Worm (Caenorhabditis elegans) whole organism, L4 larva: ENCODE measurements around the gene C15B12.8.
A peak's percentile ranks its signal among the peaks of the same experiment; 100 is the strongest.

Source experiments
- F26F4.8 ChIP-seq: fragments of 200-800 bp; sonication (Bioruptor generic); conservative IDR thresholded peaks from 2 replicates; pipeline ENCODE4 v1.3.6; 2022; ENCODE audit warnings: missing genetic modification characterization, missing compliant biosample characterization
- F37D6.2 ChIP-seq: sonication (generic microtip); optimal IDR thresholded peaks from 2 replicates; lab custom pipeline; 2016; ENCODE audit warnings: mild to moderate bottlenecking, missing genetic modification characterization, missing compliant biosample characterization
- T20F7.1 ChIP-seq: fragments of 200-800 bp; sonication (Bioruptor generic); optimal IDR thresholded peaks from 2 replicates; lab custom pipeline; 2018; ENCODE audit warnings: mild to moderate bottlenecking, missing genetic modification characterization, missing compliant biosample characterization
- aha-1 ChIP-seq: fragments of 150-350 bp; peaks from one replicate; lab custom pipeline; 2014; ENCODE audit warnings: missing biosample characterization, missing genetic modification characterization
- ceh-20 ChIP-seq: fragments of 200-800 bp; sonication (Bioruptor generic); IDR thresholded peaks from 2 replicates; pipeline ENCODE4 v1.3.6; 2022; ENCODE audit warnings: missing genetic modification reagents, missing genetic modification characterization, missing compliant biosample characterization
- ces-1 ChIP-seq: fragments of 150-350 bp; sonication (generic microtip); optimal IDR thresholded peaks from 4 replicates; lab custom pipeline; 2014; ENCODE audit warnings: missing biosample characterization, missing genetic modification reagents, missing genetic modification characterization
- daf-12 ChIP-seq: fragments of 150-350 bp; optimal IDR thresholded peaks from 2 replicates; lab custom pipeline; 2014; ENCODE audit warnings: missing biosample characterization, missing genetic modification reagents, missing genetic modification characterization
- daf-16 ChIP-seq, 3 experiments: sonication (generic microtip); optimal IDR thresholded peaks; 2 replicates each; lab custom pipeline; 2016 to 2017; ENCODE audit warnings: missing genetic modification characterization in 3 of 3, missing genetic modification reagents in 3 of 3, mild to moderate bottlenecking in 2 of 3, missing compliant biosample characterization in 2 of 3, missing biosample characterization in 1 of 3, moderate library complexity in 1 of 3
- dmd-6 ChIP-seq: fragments of 200-800 bp; sonication (Bioruptor generic); IDR thresholded peaks from 2 replicates; pipeline ENCODE4 v1.3.6; 2022; ENCODE audit warnings: missing genetic modification reagents, missing genetic modification characterization, missing compliant biosample characterization
- dmd-8 ChIP-seq: fragments of 200-800 bp; sonication (Bioruptor generic); IDR thresholded peaks from 2 replicates; pipeline ENCODE4 v1.3.6; 2022; ENCODE audit warnings: missing genetic modification characterization, missing compliant biosample characterization
- dmd-9 ChIP-seq: fragments of 200-800 bp; sonication (Bioruptor generic); IDR thresholded peaks from 2 replicates; pipeline ENCODE4 v1.3.6; 2022; ENCODE audit warnings: missing genetic modification reagents, missing genetic modification characterization, missing compliant biosample characterization
- dve-1 ChIP-seq: sonication (generic microtip); optimal IDR thresholded peaks from 2 replicates; lab custom pipeline; 2017; ENCODE audit warnings: antibody characterized with exemption, mild to moderate bottlenecking, missing genetic modification characterization, missing compliant biosample characterization; ENCODE audit not compliant: insufficient read depth
- fkh-10 ChIP-seq: fragments of 150-350 bp; optimal IDR thresholded peaks from 2 replicates; lab custom pipeline; 2014; ENCODE audit warnings: missing biosample characterization, missing genetic modification reagents, missing genetic modification characterization
- hif-1 ChIP-seq, 2 experiments: sonication (generic microtip); optimal IDR thresholded peaks; 2 replicates each; lab custom pipeline; 2016 to 2017; ENCODE audit warnings: missing compliant biosample characterization in 2 of 2, missing genetic modification characterization in 2 of 2, missing genetic modification reagents in 2 of 2, missing genotype in 2 of 2, mild to moderate bottlenecking in 1 of 2
- hlh-11 ChIP-seq: fragments of 200-800 bp; sonication (Bioruptor generic); optimal IDR thresholded peaks from 2 replicates; lab custom pipeline; 2018; ENCODE audit warnings: mild to moderate bottlenecking, missing genetic modification characterization, missing compliant biosample characterization
- hlh-30 ChIP-seq: sonication (generic microtip); optimal IDR thresholded peaks from 2 replicates; lab custom pipeline; 2017; ENCODE audit warnings: antibody characterized with exemption, mild to moderate bottlenecking, missing genetic modification characterization, missing compliant biosample characterization; ENCODE audit not compliant: insufficient read depth
- lin-1 ChIP-seq: fragments of 200-800 bp; sonication (Bioruptor generic); IDR thresholded peaks from 2 replicates; pipeline ENCODE4 v1.3.6; 2022; ENCODE audit warnings: missing genetic modification reagents, missing genetic modification characterization, missing compliant biosample characterization
- lin-13 ChIP-seq: fragments of 150-350 bp; optimal IDR thresholded peaks from 2 replicates; lab custom pipeline; 2014; ENCODE audit warnings: missing biosample characterization, missing genetic modification reagents, missing genetic modification characterization
- lin-39 ChIP-seq: fragments of 150-350 bp; optimal IDR thresholded peaks from 2 replicates; lab custom pipeline; 2014; ENCODE audit warnings: missing biosample characterization, missing genetic modification reagents, missing genetic modification characterization
- mep-1 ChIP-seq: fragments of 150-350 bp; sonication (generic microtip); optimal IDR thresholded peaks from 3 replicates; lab custom pipeline; 2014; ENCODE audit warnings: missing biosample characterization, missing genetic modification characterization
- mxl-2 ChIP-seq: fragments of 200-800 bp; sonication (Bioruptor generic); conservative IDR thresholded peaks from 2 replicates; pipeline ENCODE4 v1.3.6; 2022; ENCODE audit warnings: missing genetic modification reagents, missing genetic modification characterization, missing compliant biosample characterization
- mxl-3 ChIP-seq: fragments of 200-800 bp; sonication (Bioruptor generic); optimal IDR thresholded peaks from 2 replicates; lab custom pipeline; 2018; ENCODE audit warnings: mild to moderate bottlenecking, missing genetic modification characterization, missing compliant biosample characterization
- nhr-11 ChIP-seq: fragments of 150-350 bp; optimal IDR thresholded peaks from 2 replicates; lab custom pipeline; 2014; ENCODE audit warnings: missing biosample characterization, missing genetic modification characterization
- nhr-25 ChIP-seq: sonication (generic microtip); optimal IDR thresholded peaks from 2 replicates; lab custom pipeline; 2017; ENCODE audit warnings: missing genetic modification characterization, mild to moderate bottlenecking, missing compliant biosample characterization, antibody characterized with exemption, moderate library complexity, borderline replicate concordance; ENCODE audit not compliant: insufficient read depth
- nhr-48 ChIP-seq: sonication (generic microtip); optimal IDR thresholded peaks from 2 replicates; lab custom pipeline; 2016; ENCODE audit warnings: mild to moderate bottlenecking, missing genetic modification characterization, missing compliant biosample characterization
- nhr-76 ChIP-seq: fragments of 150-350 bp; optimal IDR thresholded peaks from 2 replicates; lab custom pipeline; 2014; ENCODE audit warnings: missing biosample characterization, missing genetic modification characterization
- php-3 ChIP-seq: fragments of 200-800 bp; sonication (Bioruptor generic); IDR thresholded peaks from 2 replicates; pipeline ENCODE4 v1.3.6; 2022; ENCODE audit warnings: missing genetic modification reagents, missing genetic modification characterization, missing compliant biosample characterization
- spr-1 ChIP-seq: sonication (generic microtip); optimal IDR thresholded peaks from 2 replicates; lab custom pipeline; 2016; ENCODE audit warnings: mild to moderate bottlenecking, missing genetic modification characterization, missing compliant biosample characterization
- tra-1 ChIP-seq: fragments of 200-800 bp; sonication (Bioruptor generic); IDR thresholded peaks from 2 replicates; pipeline ENCODE4 v1.3.6; 2022; ENCODE audit warnings: missing genetic modification reagents, missing genetic modification characterization, missing compliant biosample characterization
- unc-62 ChIP-seq, 3 experiments: fragments of 150-350 bp in 1 of 3; sonication (generic microtip); optimal IDR thresholded peaks in 2 of 3; peaks in 1 of 3; 1 replicate in 1 of 3; 2 replicates in 2 of 3; lab custom pipeline; 2014 to 2017; ENCODE audit warnings: missing biosample characterization in 3 of 3, missing genetic modification characterization in 3 of 3, missing genetic modification reagents in 3 of 3, missing genotype in 1 of 3

Gene C15B12.8

DNA sequence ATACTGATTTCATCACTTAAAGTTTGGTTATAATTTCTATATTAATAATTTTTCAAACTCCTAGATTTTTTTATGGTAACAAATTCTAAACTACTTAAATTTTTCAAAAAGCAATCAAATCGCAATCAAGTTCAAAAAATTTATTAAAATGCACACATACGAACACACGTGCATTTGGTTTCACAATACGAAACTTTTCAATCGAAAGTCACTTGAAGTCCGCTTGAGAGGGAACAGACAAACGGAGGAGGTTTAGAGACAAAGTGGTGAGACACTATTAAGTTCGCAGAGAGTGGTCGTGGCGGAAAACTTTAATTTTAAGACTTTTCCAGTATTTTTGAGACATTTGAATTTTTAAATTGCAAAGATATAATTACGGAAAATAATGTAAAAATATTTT is 31.6 kb downstream of the C15B12.8 start, which contains the start of gene glr-8 (continued):
- TF ChIP-seq hlh-30 (tag; lab: Kevin White, UChicago): peak; percentile 55
- TF ChIP-seq nhr-25 (tag; lab: Kevin White, UChicago): no peak
- TF ChIP-seq dmd-9: no peak
- TF ChIP-seq mep-1 (tag; lab: Kevin White, UChicago): no peak
- TF ChIP-seq aha-1 (tag; lab: Kevin White, UChicago): peak; percentile 54
- TF ChIP-seq mxl-3 (GFP tag; lab: Kevin White, UChicago): no peak
- TF ChIP-seq nhr-48 (tag; lab: Kevin White, UChicago): no peak
- no peak for TF ChIP-seq lin-39
- TF ChIP-seq, all 104 proteins: peak for 6

DNA sequence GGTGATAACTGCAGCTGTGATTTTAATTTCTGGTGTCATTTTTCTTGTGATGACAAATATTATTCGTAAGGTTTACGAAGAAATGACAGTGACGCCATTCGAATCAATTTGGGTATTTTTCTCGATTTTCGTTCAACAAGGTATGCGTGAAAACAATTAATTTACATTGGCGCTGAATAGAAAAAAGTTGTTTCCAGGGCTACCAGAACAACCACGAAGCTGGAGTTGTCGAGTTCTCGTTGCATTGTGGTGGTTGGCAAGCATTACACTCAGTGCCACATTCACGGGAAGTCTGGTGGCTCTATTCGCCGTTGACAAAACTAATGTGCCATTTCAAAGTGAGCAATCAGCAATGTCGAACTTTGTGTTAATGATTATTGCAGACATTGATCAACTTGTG is 33.7 kb downstream of the C15B12.8 start:
- TF ChIP-seq unc-62 (GFP tag; optimal IDR thresholded peaks at IDR 0.05 in 1 of 2; lab: Kevin White, UChicago): peak in 1 of 2 experiments; percentile 96
- TF ChIP-seq unc-62 (tag; optimal IDR thresholded peaks at IDR 0.05; lab: Kevin White, UChicago): no peak
- no peak for TF ChIP-seq nhr-76 (tag; lab: Kevin White, UChicago)
- no peak for TF ChIP-seq tra-1 (GFP tag; lab: Robert Waterston, UW)
- TF ChIP-seq, all 104 proteins: peak for 1

DNA sequence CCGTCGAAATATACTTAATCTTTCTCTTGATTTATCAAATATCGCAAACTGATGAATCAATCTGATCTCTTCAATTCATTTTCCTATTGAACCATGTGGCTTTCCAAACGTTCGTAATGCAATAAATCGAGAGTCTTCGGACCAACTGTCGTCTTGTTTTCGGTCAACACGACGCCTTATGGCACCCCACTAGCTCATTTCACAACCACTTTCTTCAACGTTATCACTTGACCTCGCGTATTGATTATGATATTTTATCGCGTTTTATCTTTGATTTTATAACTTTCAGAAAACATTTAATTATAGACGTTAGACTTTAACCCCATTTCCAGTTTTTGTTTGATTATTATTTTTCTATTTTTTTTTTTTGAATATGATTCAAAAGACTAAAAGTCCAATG is 35.7 kb downstream of the C15B12.8 start:
- TF ChIP-seq lin-1 (GFP tag; lab: Robert Waterston, UW) (no peak), unc-62 (GFP tag; optimal IDR thresholded peaks at IDR 0.05 in 1 of 2; lab: Kevin White, UChicago) (peak in 1 of 2 experiments; percentile 89), unc-62 (tag; optimal IDR thresholded peaks at IDR 0.05; lab: Kevin White, UChicago) (no peak), hif-1 (tag; optimal IDR thresholded peaks at IDR 0.05; lab: Kevin White, UChicago) (no peak), nhr-25 (tag; lab: Kevin White, UChicago) (no peak), ces-1 (no peak), php-3 (peak; percentile 75; the same call in 1 of the 2 replicates), daf-16 (GFP tag; optimal IDR thresholded peaks at IDR 0.05; lab: Kevin White, UChicago) (peak in 1 of 2 experiments; percentile 66), daf-16 (tag; optimal IDR thresholded peaks at IDR 0.05; lab: Kevin White, UChicago) (peak; percentile 86), daf-12 (tag; lab: Kevin White, UChicago) (no peak), hlh-30 (tag; lab: Kevin White, UChicago) (peak; percentile 25), F37D6.2 (tag; lab: Kevin White, UChicago) (no peak), ceh-20 (no peak), hlh-11 (tag; lab: Kevin White, UChicago) (peak; percentile 43), dmd-6 (0 out of 2 replicates have a peak, but pooled peaks have one; percentile 7), aha-1 (tag; lab: Kevin White, UChicago) (peak; percentile 65), nhr-11 (tag; lab: Kevin White, UChicago) (peak; percentile 24), spr-1 (tag; lab: Kevin White, UChicago) (no peak), fkh-10 (GFP tag; lab: Kevin White, UChicago) (no peak), dve-1 (tag; lab: Kevin White, UChicago) (peak; percentile 19), mxl-2 (GFP tag; lab: Robert Waterston, UW) (no peak)

- TF ChIP-seq dve-1 (tag; lab: Kevin White, UChicago) (no peak), lin-13 (GFP tag; lab: Kevin White, UChicago) (no peak), T20F7.1 (GFP tag; lab: Kevin White, UChicago) (no peak), daf-16 (GFP tag; optimal IDR thresholded peaks at IDR 0.05; lab: Kevin White, UChicago) (no peak), daf-16 (tag; optimal IDR thresholded peaks at IDR 0.05; lab: Kevin White, UChicago) (peak; percentile 68), F26F4.8 (GFP tag; lab: Robert Waterston, UW) (no peak), php-3 (no peak), dmd-6 (peak; percentile 39; the same call in 1 of the 2 replicates), dmd-8 (GFP tag; lab: Robert Waterston, UW) (no peak)
- TF ChIP-seq, all 104 proteins: peak for 2
Measured at ce11 chrX:6510627-6511026, 36.6 kb downstream of the C15B12.8 start, which contains the start of gene ttr-36. Gene ttr-36 (plus strand): TSS chrX:6510927.
